Fruit fly (Drosophila melanogaster): ENCODE measurements around the gene CG17294.

CG17294 gene

DNA sequence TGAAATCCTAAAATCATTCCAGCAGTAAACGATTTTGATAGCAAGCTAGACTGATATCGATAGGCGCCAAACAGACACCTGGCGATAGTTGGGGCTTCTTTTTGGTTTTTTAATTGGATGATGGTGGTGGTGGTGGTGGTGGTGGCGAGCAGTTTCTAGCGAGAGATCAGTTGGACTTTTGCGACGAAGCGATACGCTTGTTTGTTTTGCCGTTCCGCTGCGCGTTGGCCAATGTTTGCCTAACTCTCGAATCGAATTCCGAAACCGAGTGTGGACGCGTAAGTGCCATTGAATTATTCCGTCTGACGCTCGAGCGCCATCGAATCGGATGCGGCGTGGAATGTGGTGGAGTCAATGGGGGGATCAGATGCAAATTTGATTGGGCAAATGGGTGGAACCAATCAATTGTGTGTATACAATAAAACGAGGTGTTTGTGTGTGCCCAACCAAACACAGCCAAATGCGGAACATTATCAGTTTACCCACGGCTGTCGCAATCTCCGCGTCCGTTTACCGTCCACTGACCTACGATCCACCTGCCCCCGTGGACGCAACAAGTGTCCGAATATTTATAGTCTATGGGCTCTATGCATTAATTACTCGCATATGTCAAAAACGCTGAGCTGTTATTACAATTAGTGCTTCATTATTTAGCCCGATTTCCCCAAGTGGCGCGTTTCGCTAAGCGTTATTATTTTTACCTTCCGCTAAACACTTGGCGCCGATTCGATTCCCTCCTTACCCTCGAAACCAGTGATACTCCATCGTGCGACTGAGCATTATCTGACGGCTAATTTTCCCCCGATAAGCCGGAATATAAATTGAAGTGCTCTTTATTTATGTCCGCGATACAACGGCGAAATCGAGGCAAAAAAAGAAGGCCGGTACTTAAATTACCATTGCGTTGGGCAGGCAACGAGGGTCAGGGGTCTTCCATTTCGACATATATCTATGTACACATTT is 6.2 kb upstream of the CG17294 start, which contains the start of gene CG17292 (continued):
- TF ChIP-seq sug (tag; optimal IDR thresholded peaks at IDR 0.05) (peak; percentile 47), wdn (GFP tag; IDR thresholded peaks at IDR 0.05) (peak; percentile 27; the same call in 1 of the 2 replicates), dmrt99B (tag; optimal IDR thresholded peaks at IDR 0.05) (peak; percentile 40), insv (GFP tag; optimal IDR thresholded peaks at IDR 0.05) (no peak), CG7271 (tag; optimal IDR thresholded peaks at IDR 0.05) (no peak), CG31441 (GFP tag; IDR thresholded peaks at IDR 0.05) (0 out of 2 replicates have a peak, but pooled peaks have one; percentile 11), Oli (tag; optimal IDR thresholded peaks at IDR 0.05) (no peak), mirr (GFP tag; optimal IDR thresholded peaks at IDR 0.05) (peak; percentile 62), ac (GFP tag; optimal IDR thresholded peaks at IDR 0.05) (no peak), exex (tag; optimal IDR thresholded peaks at IDR 0.05) (peak; percentile 94), run (tag; optimal IDR thresholded peaks at IDR 0.05) (peak; percentile 66), Meics (GFP tag; optimal IDR thresholded peaks at IDR 0.05) (peak; percentile 67), dysf (GFP tag; IDR thresholded peaks at IDR 0.05) (peak; percentile 56; the same call in 2 of the 3 replicates), pb (GFP tag; optimal IDR thresholded peaks at IDR 0.05) (no peak), NC2α (GFP tag; optimal IDR thresholded peaks at IDR 0.05) (peak; percentile 19), CG7928 (GFP tag; optimal IDR thresholded peaks at IDR 0.05) (peak; percentile 28), CG12219 (GFP tag; optimal IDR thresholded peaks at IDR 0.05) (peak; percentile 58), CG14050 (GFP tag; IDR thresholded peaks at IDR 0.05) (no peak), Blimp-1 (GFP tag; optimal IDR thresholded peaks at IDR 0.05) (peak; percentile 32), CG6272 (GFP tag; IDR thresholded peaks at IDR 0.05) (peak; percentile 49), CG2678 (tag; optimal IDR thresholded peaks at IDR 0.05) (peak; percentile 49), CG11398 (GFP tag; optimal IDR thresholded peaks at IDR 0.05) (peak; percentile 50), Jarid2 (GFP tag; optimal IDR thresholded peaks at IDR 0.05) (peak; percentile 90), seq (GFP tag; IDR thresholded peaks at IDR 0.05) (peak; percentile 43; the same call in 1 of the 2 replicates), jing (GFP tag; optimal IDR thresholded peaks at IDR 0.05) (no peak), sob (GFP tag; IDR thresholded peaks at IDR 0.05) (peak; percentile 86), Ada2b (GFP tag; IDR thresholded peaks at IDR 0.05) (peak; percentile 20; the same call in 1 of the 2 replicates), CG5953 (GFP tag; IDR thresholded peaks at IDR 0.05) (peak; percentile 43; the same call in 1 of the 2 replicates), CG32772 (GFP tag; IDR thresholded peaks at IDR 0.05) (peak; percentile 31; the same call in 1 of the 2 replicates), CG6791 (GFP tag; IDR thresholded peaks at IDR 0.05; ENCODE audit: partially characterized antibody) (peak; percentile 90), H15 (GFP tag; IDR thresholded peaks at IDR 0.05) (peak; percentile 35; the same call in 1 of the 3 replicates), mld (GFP tag; IDR thresholded peaks at IDR 0.05; ENCODE audit: partially characterized antibody) (peak; percentile 79; the same call in 2 of the 3 replicates), CG7786 (GFP tag; optimal IDR thresholded peaks at IDR 0.05) (no peak), tin (GFP tag; optimal IDR thresholded peaks at IDR 0.05) (no peak), CG12391 (tag; optimal IDR thresholded peaks at IDR 0.05) (peak; percentile 42), CG1832 (GFP tag; optimal IDR thresholded peaks at IDR 0.05) (no peak), maf-S (GFP tag; optimal IDR thresholded peaks at IDR 0.05) (peak; percentile 17), CG30403 (GFP tag; optimal IDR thresholded peaks at IDR 0.05) (no peak), ranshi (GFP tag; IDR thresholded peaks at IDR 0.05) (peak; percentile 58; the same call in 1 of the 2 replicates), Aef1 (GFP tag; IDR thresholded peaks at IDR 0.05) (peak; percentile 20; the same call in 1 of the 3 replicates), Lhr (GFP tag; optimal IDR thresholded peaks at IDR 0.05) (no peak), Scr (GFP tag; IDR thresholded peaks at IDR 0.05; ENCODE audit: partially characterized antibody) (peak; percentile 90), CG13296 (GFP tag; optimal IDR thresholded peaks at IDR 0.05) (peak; percentile 54), CG4282 (GFP tag; optimal IDR thresholded peaks at IDR 0.05) (peak; percentile 39), E2f2 (GFP tag; IDR thresholded peaks at IDR 0.05) (peak; percentile 66), Hmr (GFP tag; optimal IDR thresholded peaks at IDR 0.05) (peak; percentile 81), p53 (GFP tag; optimal IDR thresholded peaks at IDR 0.05) (no peak), CG8478 (optimal IDR thresholded peaks at IDR 0.05) (no peak)
